Worm (Caenorhabditis elegans) whole organism, L1 larva: ENCODE data around the gene tor-2.

ENCODE experiments used
- ama-1 ChIP-seq: fragments of 150-350 bp; optimal IDR thresholded peaks from 2 replicates; lab custom pipeline; 2014
- ces-1 ChIP-seq: fragments of 150-350 bp; optimal IDR thresholded peaks from 2 replicates; lab custom pipeline; 2014; ENCODE audit warnings: missing biosample characterization, missing genetic modification reagents, missing genetic modification characterization
- dsc-1 ChIP-seq: sonication (generic microtip); optimal IDR thresholded peaks from 2 replicates; lab custom pipeline; 2016; ENCODE audit warnings: mild to moderate bottlenecking, missing genetic modification characterization, missing compliant biosample characterization
- elt-2 ChIP-seq: sonication (generic microtip); optimal IDR thresholded peaks from 2 replicates; lab custom pipeline; 2016; ENCODE audit warnings: missing genetic modification characterization, mild to moderate bottlenecking, inconsistent platforms, missing compliant biosample characterization, missing genetic modification reagents
- jun-1 ChIP-seq: fragments of 150-350 bp; optimal IDR thresholded peaks from 2 replicates; lab custom pipeline; 2014; ENCODE audit warnings: missing biosample characterization, missing genetic modification reagents, missing genetic modification characterization
- nhr-11 ChIP-seq: fragments of 150-350 bp; optimal IDR thresholded peaks from 2 replicates; lab custom pipeline; 2014; ENCODE audit warnings: missing biosample characterization, missing genetic modification characterization
- nhr-237 ChIP-seq: fragments of 150-350 bp; optimal IDR thresholded peaks from 2 replicates; lab custom pipeline; 2014; ENCODE audit warnings: missing biosample characterization, missing genetic modification characterization
- nhr-85 ChIP-seq: sonication (generic microtip); peaks from one replicate; lab custom pipeline; 2016; ENCODE audit warnings: missing genetic modification characterization, inconsistent platforms, missing compliant biosample characterization
- skn-1 ChIP-seq: fragments of 150-350 bp; optimal IDR thresholded peaks from 2 replicates; lab custom pipeline; 2014; ENCODE audit warnings: missing biosample characterization, missing genetic modification characterization

ce11 chrIV:13984041-13984440 is at the start of gene tor-2:
- TF ChIP-seq jun-1 (tag; lab: Kevin White, UChicago) (no peak), elt-2 (tag; lab: Kevin White, UChicago) (no peak), skn-1 (tag; lab: Kevin White, UChicago) (no peak), ama-1 (no peak), nhr-85 (tag; lab: Kevin White, UChicago) (no peak), nhr-11 (tag; lab: Kevin White, UChicago) (no peak), nhr-237 (no peak), dsc-1 (tag; lab: Kevin White, UChicago) (no peak), ces-1 (GFP tag; lab: Kevin White, UChicago) (no peak)
